Worm (Caenorhabditis elegans) whole organism, young adult: ENCODE results near the gene srh-301.

ENCODE experiments used
- B0019.2 ChIP-seq: fragments of 200-800 bp; sonication (Bioruptor generic); conservative IDR thresholded peaks from 2 replicates; pipeline ENCODE4 v1.3.6; 2022; ENCODE audit warnings: missing genetic modification reagents, missing genetic modification characterization, missing compliant biosample characterization
- B0035.1 ChIP-seq: sonication (generic microtip); optimal IDR thresholded peaks from 2 replicates; lab custom pipeline; 2016; ENCODE audit warnings: missing genetic modification characterization, mild to moderate bottlenecking, missing compliant biosample characterization, missing genotype, missing genetic modification reagents
- B0261.1 ChIP-seq: sonication (generic microtip); optimal IDR thresholded peaks from 2 replicates; lab custom pipeline; 2016; ENCODE audit warnings: mild to moderate bottlenecking, missing genetic modification characterization, moderate library complexity, missing compliant biosample characterization
- F23B12.7 ChIP-seq: sonication (generic microtip); optimal IDR thresholded peaks from 2 replicates; lab custom pipeline; 2017; ENCODE audit warnings: missing genetic modification characterization, mild to moderate bottlenecking, missing compliant biosample characterization, antibody characterized with exemption, moderate library complexity; ENCODE audit not compliant: insufficient read depth
- F57C9.4 ChIP-seq: sonication (generic microtip); optimal IDR thresholded peaks from 2 replicates; lab custom pipeline; 2017; ENCODE audit warnings: mild to moderate bottlenecking, missing genetic modification characterization, missing compliant biosample characterization
- T07F8.4 ChIP-seq: sonication (generic microtip); optimal IDR thresholded peaks from 2 replicates; lab custom pipeline; 2016; ENCODE audit warnings: mild to moderate bottlenecking, missing genetic modification characterization, moderate library complexity, missing compliant biosample characterization
- Y53G8AR.9 ChIP-seq: fragments of 200-800 bp; sonication (Bioruptor generic); conservative IDR thresholded peaks from 2 replicates; pipeline ENCODE4 v1.3.6; 2022; ENCODE audit warnings: missing genetic modification reagents, missing genetic modification characterization, missing compliant biosample characterization
- Y67H2A.10 ChIP-seq: fragments of 200-800 bp; sonication (Bioruptor generic); conservative IDR thresholded peaks from 2 replicates; pipeline ENCODE4 v1.3.6; 2022; ENCODE audit warnings: missing genetic modification reagents, missing genetic modification characterization, missing compliant biosample characterization
- Y79H2A.3 ChIP-seq: fragments of 200-800 bp; sonication (Bioruptor generic); conservative IDR thresholded peaks from 2 replicates; pipeline ENCODE4 v1.3.6; 2022; ENCODE audit warnings: missing genetic modification reagents, missing genetic modification characterization, missing compliant biosample characterization
- bed-2 ChIP-seq: fragments of 200-800 bp; sonication (Bioruptor generic); IDR thresholded peaks from 2 replicates; pipeline ENCODE4 v1.3.6; 2022; ENCODE audit warnings: missing genetic modification reagents, missing genetic modification characterization, missing compliant biosample characterization
- cebp-1 ChIP-seq, 2 experiments: fragments of 200-800 bp in 1 of 2; sonication (Bioruptor generic) in 1 of 2; sonication (generic microtip) in 1 of 2; IDR thresholded peaks in 1 of 2; optimal IDR thresholded peaks in 1 of 2; 2 replicates each; pipeline versions ENCODE4 v1.3.6 to Lab custom; 2017 to 2022; ENCODE audit warnings: missing compliant biosample characterization in 2 of 2, missing genetic modification characterization in 2 of 2, mild to moderate bottlenecking in 1 of 2, missing genetic modification reagents in 1 of 2, moderate library complexity in 1 of 2
- ceh-27 ChIP-seq: fragments of 200-800 bp; sonication (Bioruptor generic); optimal IDR thresholded peaks from 2 replicates; lab custom pipeline; 2018; ENCODE audit warnings: mild to moderate bottlenecking, missing genetic modification characterization, moderate library complexity, missing compliant biosample characterization
- ceh-91 ChIP-seq: fragments of 200-800 bp; sonication (Bioruptor generic); IDR thresholded peaks from 2 replicates; pipeline ENCODE4 v1.3.6; 2022; ENCODE audit warnings: missing genetic modification reagents, missing genetic modification characterization, missing compliant biosample characterization
- chd-7 ChIP-seq: sonication (generic microtip); optimal IDR thresholded peaks from 2 replicates; lab custom pipeline; 2016; ENCODE audit warnings: mild to moderate bottlenecking, missing genetic modification characterization, moderate library complexity, missing compliant biosample characterization
- die-1 ChIP-seq: sonication (generic microtip); optimal IDR thresholded peaks from 2 replicates; lab custom pipeline; 2016; ENCODE audit warnings: missing genotype, mild to moderate bottlenecking, missing genetic modification characterization, missing compliant biosample characterization
- dox-1 ChIP-seq: fragments of 200-800 bp; sonication (Bioruptor generic); IDR thresholded peaks from 2 replicates; pipeline ENCODE4 v1.3.6; 2022; ENCODE audit warnings: missing genetic modification reagents, missing genetic modification characterization, missing compliant biosample characterization
- egl-18 ChIP-seq: fragments of 200-800 bp; sonication (Bioruptor generic); IDR thresholded peaks from 2 replicates; pipeline ENCODE4 v1.3.6; 2022; ENCODE audit warnings: missing genetic modification reagents, missing genetic modification characterization, missing compliant biosample characterization
- egl-44 ChIP-seq: fragments of 200-800 bp; sonication (Bioruptor generic); IDR thresholded peaks from 2 replicates; pipeline ENCODE4 v1.3.6; 2022; ENCODE audit warnings: missing genetic modification reagents, missing genetic modification characterization, missing compliant biosample characterization
- egrh-3 ChIP-seq: fragments of 200-800 bp; sonication (Bioruptor generic); IDR thresholded peaks from 2 replicates; pipeline ENCODE4 v1.3.6; 2022; ENCODE audit warnings: missing genetic modification reagents, missing genetic modification characterization, missing compliant biosample characterization
- ekl-4 ChIP-seq: fragments of 200-800 bp; sonication (Bioruptor generic); IDR thresholded peaks from 2 replicates; pipeline ENCODE4 v1.3.6; 2022; ENCODE audit warnings: missing genetic modification reagents, missing genetic modification characterization, missing compliant biosample characterization
- gei-17 ChIP-seq: fragments of 200-800 bp; sonication (Bioruptor generic); optimal IDR thresholded peaks from 2 replicates; lab custom pipeline; 2018; ENCODE audit warnings: mild to moderate bottlenecking, missing genetic modification characterization, missing compliant biosample characterization
- hrde-1 ChIP-seq: sonication (generic microtip); optimal IDR thresholded peaks from 2 replicates; lab custom pipeline; 2016; ENCODE audit warnings: missing genetic modification characterization, mild to moderate bottlenecking, missing compliant biosample characterization, moderate library complexity, missing genotype, missing genetic modification reagents, borderline replicate concordance
- lin-26 ChIP-seq: fragments of 200-800 bp; sonication (Bioruptor generic); IDR thresholded peaks from 2 replicates; pipeline ENCODE4 v1.3.6; 2022; ENCODE audit warnings: missing genetic modification reagents, missing genetic modification characterization, missing compliant biosample characterization
- lin-40 ChIP-seq: sonication (generic microtip); optimal IDR thresholded peaks from 2 replicates; lab custom pipeline; 2016; ENCODE audit warnings: missing genetic modification characterization, mild to moderate bottlenecking, missing compliant biosample characterization, missing genotype, missing genetic modification reagents
- lin-54 ChIP-seq: fragments of 200-800 bp; sonication (Bioruptor generic); optimal IDR thresholded peaks from 2 replicates; lab custom pipeline; 2018; ENCODE audit warnings: mild to moderate bottlenecking, missing genetic modification characterization, missing compliant biosample characterization
- lsy-27 ChIP-seq: sonication (generic microtip); optimal IDR thresholded peaks from 2 replicates; lab custom pipeline; 2017; ENCODE audit warnings: missing genetic modification characterization, mild to moderate bottlenecking, missing compliant biosample characterization, antibody characterized with exemption, missing genotype, borderline replicate concordance; ENCODE audit not compliant: insufficient read depth
- madf-3 ChIP-seq: fragments of 200-800 bp; sonication (Bioruptor generic); IDR thresholded peaks from 2 replicates; pipeline ENCODE4 v1.3.6; 2022; ENCODE audit warnings: missing genetic modification reagents, missing genetic modification characterization, missing compliant biosample characterization
- madf-6 ChIP-seq: fragments of 200-800 bp; sonication (Bioruptor generic); IDR thresholded peaks from 2 replicates; pipeline ENCODE4 v1.3.6; 2022; ENCODE audit warnings: missing genetic modification reagents, missing genetic modification characterization, missing compliant biosample characterization
- mes-4 ChIP-seq: sonication (generic microtip); optimal IDR thresholded peaks from 2 replicates; lab custom pipeline; 2016; ENCODE audit warnings: missing genotype, missing genetic modification characterization, missing compliant biosample characterization
- nhr-179 ChIP-seq: sonication (generic microtip); optimal IDR thresholded peaks from 2 replicates; lab custom pipeline; 2016; ENCODE audit warnings: mild to moderate bottlenecking, missing genetic modification characterization, missing compliant biosample characterization
- nhr-27 ChIP-seq: fragments of 200-800 bp; sonication (Bioruptor generic); optimal IDR thresholded peaks from 2 replicates; lab custom pipeline; 2018; ENCODE audit warnings: mild to moderate bottlenecking, missing genetic modification characterization, moderate library complexity, missing compliant biosample characterization
- nhr-80 ChIP-seq: sonication (generic microtip); optimal IDR thresholded peaks from 2 replicates; lab custom pipeline; 2016; ENCODE audit warnings: missing genetic modification characterization, missing compliant biosample characterization
- nhr-90 ChIP-seq: sonication (generic microtip); optimal IDR thresholded peaks from 2 replicates; lab custom pipeline; 2016; ENCODE audit warnings: missing genotype, mild to moderate bottlenecking, missing genetic modification characterization, missing compliant biosample characterization
- rcor-1 ChIP-seq: fragments of 200-800 bp; sonication (Bioruptor generic); IDR thresholded peaks from 2 replicates; pipeline ENCODE4 v1.3.6; 2022; ENCODE audit warnings: missing genetic modification reagents, missing genetic modification characterization, missing compliant biosample characterization
- snpc-1.1 ChIP-seq: sonication (generic microtip); optimal IDR thresholded peaks from 2 replicates; lab custom pipeline; 2017; ENCODE audit warnings: missing genetic modification characterization, mild to moderate bottlenecking, missing compliant biosample characterization, antibody characterized with exemption, moderate library complexity, missing genotype, missing genetic modification reagents; ENCODE audit not compliant: insufficient read depth
- snpc-1.3 ChIP-seq: sonication (generic microtip); optimal IDR thresholded peaks from 2 replicates; lab custom pipeline; 2017; ENCODE audit warnings: missing genetic modification characterization, mild to moderate bottlenecking, missing compliant biosample characterization, antibody characterized with exemption, moderate library complexity, missing genotype, missing genetic modification reagents; ENCODE audit not compliant: insufficient read depth
- snpc-4 ChIP-seq, 5 experiments: fragments of 150-350 bp in 1 of 5; sonication (generic microtip) in 4 of 5; optimal IDR thresholded peaks; 2 replicates each; lab custom pipeline; 2014 to 2018; ENCODE audit warnings: missing genetic modification characterization in 5 of 5, missing biosample characterization in 3 of 5, antibody characterized with exemption in 2 of 5, mild to moderate bottlenecking in 2 of 5, missing compliant biosample characterization in 2 of 5, missing genotype in 2 of 5, moderate library complexity in 2 of 5, missing genetic modification reagents in 1 of 5
- somi-1 ChIP-seq: fragments of 200-800 bp; sonication (Bioruptor generic); optimal IDR thresholded peaks from 2 replicates; lab custom pipeline; 2018; ENCODE audit warnings: mild to moderate bottlenecking, missing genetic modification characterization, missing compliant biosample characterization
- tbp1 ChIP-seq: fragments of 200-800 bp; sonication (Bioruptor generic); optimal IDR thresholded peaks from 2 replicates; lab custom pipeline; 2018; ENCODE audit warnings: mild to moderate bottlenecking, missing genetic modification characterization, missing compliant biosample characterization
- tlf-1 ChIP-seq: fragments of 200-800 bp; sonication (Bioruptor generic); optimal IDR thresholded peaks from 2 replicates; lab custom pipeline; 2018; ENCODE audit warnings: mild to moderate bottlenecking, missing genetic modification characterization, missing compliant biosample characterization
- xnd-1 ChIP-seq: sonication (generic microtip); optimal IDR thresholded peaks from 2 replicates; lab custom pipeline; 2016; ENCODE audit warnings: missing genotype, missing genetic modification reagents, missing genetic modification characterization, missing compliant biosample characterization
- zfh-2 ChIP-seq: fragments of 200-800 bp; sonication (Bioruptor generic); conservative IDR thresholded peaks from 2 replicates; pipeline ENCODE4 v1.3.6; 2022; ENCODE audit warnings: missing genetic modification reagents, missing genetic modification characterization, missing compliant biosample characterization
- ztf-18 ChIP-seq: sonication (generic microtip); optimal IDR thresholded peaks from 2 replicates; lab custom pipeline; 2016; ENCODE audit warnings: missing genotype, mild to moderate bottlenecking, missing genetic modification characterization, missing compliant biosample characterization
- ztf-26 ChIP-seq: sonication (generic microtip); optimal IDR thresholded peaks from 2 replicates; lab custom pipeline; 2017; ENCODE audit warnings: missing genetic modification characterization, missing compliant biosample characterization

Gene srh-301

ce11 chrV:17857901-17858300, 33.2 kb downstream of the srh-301 start (continued):
- TF ChIP-seq lin-26 (GFP tag; lab: Robert Waterston, UW) (peak; percentile 49; the same call in 1 of the 2 replicates), snpc-1.1 (tag; lab: Kevin White, UChicago) (no peak), nhr-179 (no peak), ekl-4 (GFP tag; lab: Robert Waterston, UW) (peak; percentile 81), ceh-27 (GFP tag; lab: Kevin White, UChicago) (peak; percentile 76), Y79H2A.3 (GFP tag; lab: Robert Waterston, UW) (no peak), ztf-26 (tag; lab: Kevin White, UChicago) (peak; percentile 60), Y53G8AR.9 (GFP tag; lab: Robert Waterston, UW) (peak; percentile 60; the same call in 1 of the 2 replicates), dox-1 (GFP tag; lab: Robert Waterston, UW) (peak; percentile 79), somi-1 (GFP tag; lab: Kevin White, UChicago) (peak; percentile 63), egl-44 (GFP tag; lab: Robert Waterston, UW) (0 out of 2 replicates have a peak, but pooled peaks have one; percentile 49), hrde-1 (tag; lab: Kevin White, UChicago) (no peak), B0035.1 (tag; lab: Kevin White, UChicago) (no peak)

- TF ChIP-seq xnd-1 (tag; lab: Kevin White, UChicago) = no peak
- TF ChIP-seq B0035.1 (tag; lab: Kevin White, UChicago) = no peak
- no peak for TF ChIP-seq cebp-1 (GFP tag; IDR thresholded peaks at IDR 0.05; lab: Robert Waterston, UW)
- TF ChIP-seq cebp-1 (tag; optimal IDR thresholded peaks at IDR 0.05; lab: Kevin White, UChicago) = peak; percentile 57
- no peak for TF ChIP-seq egrh-3 (GFP tag; lab: Robert Waterston, UW)
- no peak for TF ChIP-seq lsy-27
- TF ChIP-seq F23B12.7 (tag; lab: Kevin White, UChicago) = no peak
- no peak for TF ChIP-seq ceh-27 (GFP tag; lab: Kevin White, UChicago)
- TF ChIP-seq mes-4 (tag; lab: Kevin White, UChicago) = no peak
- no peak for TF ChIP-seq bed-2 (GFP tag; lab: Robert Waterston, UW)
- no peak for TF ChIP-seq F57C9.4
- no peak for TF ChIP-seq nhr-179
- TF ChIP-seq tlf-1 (GFP tag; lab: Kevin White, UChicago) = peak; percentile 23
- peak; percentile 94 for TF ChIP-seq madf-6 (GFP tag; lab: Robert Waterston, UW)
- TF ChIP-seq ceh-91 (GFP tag; lab: Robert Waterston, UW) = peak; percentile 84
- no peak for TF ChIP-seq zfh-2 (GFP tag; lab: Robert Waterston, UW)
- no peak for TF ChIP-seq nhr-27
- no peak for TF ChIP-seq gei-17 (GFP tag; lab: Kevin White, UChicago)
- no peak for TF ChIP-seq ztf-26 (tag; lab: Kevin White, UChicago)
- no peak for TF ChIP-seq nhr-90 (tag; lab: Kevin White, UChicago)
- TF ChIP-seq die-1 (tag; lab: Kevin White, UChicago) = no peak
- TF ChIP-seq Y53G8AR.9 (GFP tag; lab: Robert Waterston, UW) = no peak
- no peak for TF ChIP-seq T07F8.4 (tag; lab: Kevin White, UChicago)
- no peak for TF ChIP-seq lin-40 (tag; lab: Kevin White, UChicago)
- TF ChIP-seq ztf-18 (tag; lab: Kevin White, UChicago) = no peak
- peak; percentile 52 for TF ChIP-seq lin-54
- no peak for TF ChIP-seq snpc-1.3 (tag; lab: Kevin White, UChicago)
- TF ChIP-seq tbp1 = no peak
- no peak for TF ChIP-seq B0019.2 (GFP tag; lab: Robert Waterston, UW)
- no peak for TF ChIP-seq egl-44 (GFP tag; lab: Robert Waterston, UW)
- no peak for TF ChIP-seq Y67H2A.10 (GFP tag; lab: Robert Waterston, UW)
- TF ChIP-seq snpc-4 (GFP tag; optimal IDR thresholded peaks at IDR 0.05; lab: Kevin White, UChicago) = no peak
- TF ChIP-seq snpc-4 (tag; optimal IDR thresholded peaks at IDR 0.05; lab: Kevin White, UChicago) = no peak
- no peak for TF ChIP-seq chd-7
- TF ChIP-seq B0261.1 (tag; lab: Kevin White, UChicago) = no peak
- no peak for TF ChIP-seq rcor-1 (GFP tag; lab: Robert Waterston, UW)
- no peak for TF ChIP-seq egl-18 (GFP tag; lab: Robert Waterston, UW)
- no peak for TF ChIP-seq nhr-80 (tag; lab: Kevin White, UChicago)
- no peak for TF ChIP-seq madf-3 (GFP tag; lab: Robert Waterston, UW)
Observed at ce11 chrV:17859065-17859464, 34.4 kb downstream of the srh-301 start.
